Worm (Caenorhabditis elegans) whole organism, late embryonic: ENCODE results near the gene F57B9.1.
A peak's percentile ranks its signal among the peaks of the same experiment; 100 is the strongest.

Source experiments
- fax-1 ChIP-seq: sonication (generic microtip); optimal IDR thresholded peaks from 2 replicates; lab custom pipeline; 2016; ENCODE audit warnings: missing genotype, missing genetic modification characterization, missing compliant biosample characterization
- pros-1 ChIP-seq: fragments of 150-350 bp; optimal IDR thresholded peaks from 2 replicates; lab custom pipeline; 2014; ENCODE audit warnings: missing biosample characterization, missing genetic modification reagents, missing genetic modification characterization
- unc-42 ChIP-seq: sonication (generic microtip); optimal IDR thresholded peaks from 2 replicates; lab custom pipeline; 2016; ENCODE audit warnings: missing genotype, missing genetic modification characterization, missing compliant biosample characterization

The F57B9.1 gene

DNA sequence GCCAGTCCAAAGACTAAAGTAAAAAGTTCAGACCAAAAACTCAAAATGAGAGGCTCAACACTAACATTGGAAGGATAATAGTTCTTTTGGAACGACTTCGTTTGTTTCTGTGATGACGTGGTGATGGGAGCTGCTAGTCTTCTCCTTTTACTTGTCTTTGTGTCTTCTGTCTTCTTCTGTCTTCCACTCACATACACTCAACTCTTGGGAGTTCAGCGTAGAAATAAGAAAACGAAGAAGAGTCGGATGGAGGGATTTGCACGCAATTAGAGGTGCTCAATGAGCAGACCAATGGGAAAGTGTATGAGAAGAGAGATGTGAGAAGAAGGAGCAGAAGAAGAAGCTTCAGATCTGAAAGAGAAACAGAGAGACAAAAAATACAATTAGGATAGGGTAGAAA, 50.2 kb downstream of the F57B9.1 start:
- TF ChIP-seq pros-1 (tag; lab: Kevin White, UChicago): no peak
- peak; percentile 29 for TF ChIP-seq unc-42 (tag; lab: Kevin White, UChicago)
- TF ChIP-seq fax-1 (tag; lab: Kevin White, UChicago): no peak
- TF ChIP-seq, all 69 proteins: peak for 1
